Fruit fly (Drosophila melanogaster) Kc167 (cell line): ENCODE results near the gene CG9682.

ENCODE experiments used
- Myc ChIP-seq: fragments of >200 bp; optimal IDR thresholded peaks from 2 replicates; lab custom pipeline; 2017; ENCODE audit warnings: missing external identifiers
- Sin3A ChIP-seq: fragments of >200 bp; optimal IDR thresholded peaks from 2 replicates; lab custom pipeline; 2018; ENCODE audit warnings: missing external identifiers
- h ChIP-seq: fragments of >200 bp; optimal IDR thresholded peaks from 3 replicates; lab custom pipeline; 2018; ENCODE audit warnings: missing external identifiers
- insv ChIP-seq: fragments of >200 bp; optimal IDR thresholded peaks from 3 replicates; lab custom pipeline; 2018; ENCODE audit warnings: missing external identifiers
- psq ChIP-seq: fragments of >200 bp; optimal IDR thresholded peaks from 2 replicates; lab custom pipeline; 2017; ENCODE audit warnings: missing external identifiers

DNA sequence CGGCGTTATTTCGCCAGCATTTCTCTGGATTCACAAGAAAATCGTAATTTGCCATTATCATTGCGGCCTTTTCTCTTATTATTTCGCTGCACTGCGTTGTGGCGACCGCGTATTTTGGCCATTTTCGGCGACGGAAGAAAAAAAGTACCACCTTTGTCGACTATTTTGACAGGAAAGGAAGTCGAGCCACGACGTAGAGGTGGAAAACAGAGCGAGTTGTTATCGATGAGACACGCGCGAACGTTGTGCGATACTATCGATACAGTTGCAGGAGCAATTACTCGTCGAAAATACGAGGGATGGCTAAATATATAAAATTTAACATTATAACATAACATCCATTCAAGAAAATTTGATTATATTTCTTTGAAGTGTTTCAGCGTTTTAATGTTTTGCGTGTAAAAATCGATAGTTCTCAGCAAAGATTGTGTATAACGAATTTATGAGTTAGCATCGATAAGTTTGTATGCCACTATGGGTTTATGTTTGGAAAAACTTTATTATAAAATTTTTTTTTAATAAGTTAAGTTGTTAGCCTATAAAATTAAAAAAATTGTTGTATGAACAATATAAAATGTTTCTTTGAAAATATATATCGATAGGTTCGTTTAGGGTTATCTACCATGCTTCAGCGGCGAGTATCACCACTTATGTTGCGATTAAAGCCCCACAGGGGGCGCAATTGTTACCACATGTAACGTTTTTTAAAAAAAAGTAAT lies 41.8 kb upstream of the CG9682 start, which contains the start of gene RpS7:
- TF ChIP-seq insv (lab: Kevin White, UChicago) = no peak
- TF ChIP-seq h = no peak
- TF ChIP-seq Sin3A (lab: Kevin White, UChicago) = no peak
- TF ChIP-seq Myc (lab: Kevin White, UChicago) = no peak
- TF ChIP-seq psq = no peak
